Fruit fly (Drosophila melanogaster): ENCODE results near the gene bib.

- TF ChIP-seq Pif1B (GFP tag; optimal IDR thresholded peaks at IDR 0.05), result peak; percentile 33
- TF ChIP-seq EcR (GFP tag; optimal IDR thresholded peaks at IDR 0.05), result no peak
- no peak for TF ChIP-seq Snoo (tag; optimal IDR thresholded peaks at IDR 0.05)
- TF ChIP-seq rn (GFP tag; IDR thresholded peaks at IDR 0.05), result no peak
- no peak for TF ChIP-seq fd96Ca (GFP tag; IDR thresholded peaks at IDR 0.05)
- no peak for TF ChIP-seq CG4496 (GFP tag; IDR thresholded peaks at IDR 0.05)
- no peak for TF ChIP-seq Pif1A (GFP tag; optimal IDR thresholded peaks at IDR 0.05)
- no peak for TF ChIP-seq CG34367 (tag; optimal IDR thresholded peaks at IDR 0.05)
- TF ChIP-seq CG17806 (tag; optimal IDR thresholded peaks at IDR 0.05), result no peak
- no peak for TF ChIP-seq gl (tag; optimal IDR thresholded peaks at IDR 0.05)
- TF ChIP-seq CG9948 (tag; optimal IDR thresholded peaks at IDR 0.05), result no peak
These were observed 48.0 kb downstream of the bib start, which contains the start of gene obst-B for dm6 chr2L:10032415-10032814.
